Fruit fly (Drosophila melanogaster) whole organism, adult: ENCODE results near the gene dgt4.
A peak's percentile ranks its signal among the peaks of the same experiment; 100 is the strongest.

Experiments used
- CG11617 ChIP-seq: fragments of 200-800 bp; sonication (Bioruptor generic); optimal IDR thresholded peaks from 2 replicates; lab custom pipeline; 2017; ENCODE audit warnings: mild to moderate bottlenecking, missing biosample characterization, missing genetic modification reagents, missing genetic modification characterization
- CG12768 ChIP-seq: fragments of 200-800 bp; sonication (Bioruptor generic); optimal IDR thresholded peaks from 2 replicates; lab custom pipeline; 2017; ENCODE audit warnings: missing biosample characterization, missing genetic modification characterization, mild to moderate bottlenecking, moderate library complexity, missing genetic modification reagents
- CG14711 ChIP-seq: fragments of 200-800 bp; sonication (Bioruptor generic); optimal IDR thresholded peaks from 2 replicates; lab custom pipeline; 2018; ENCODE audit warnings: missing biosample characterization, mild to moderate bottlenecking, missing genetic modification characterization, moderate library complexity
- CG1620 ChIP-seq: fragments of 200-800 bp; sonication (Bioruptor generic); optimal IDR thresholded peaks from 2 replicates; lab custom pipeline; 2016; ENCODE audit warnings: missing biosample characterization, missing genetic modification characterization
- CG33017 ChIP-seq: fragments of 200-800 bp; sonication (Bioruptor generic); optimal IDR thresholded peaks from 2 replicates; lab custom pipeline; 2018; ENCODE audit warnings: missing biosample characterization, mild to moderate bottlenecking, missing genetic modification characterization, moderate library complexity
- CG5204 ChIP-seq: fragments of 200-800 bp; sonication (Bioruptor generic); optimal IDR thresholded peaks from 2 replicates; lab custom pipeline; 2016; ENCODE audit warnings: missing biosample characterization, missing genetic modification characterization
- CG7045 ChIP-seq: fragments of 200-800 bp; sonication (Bioruptor generic); optimal IDR thresholded peaks from 2 replicates; lab custom pipeline; 2017; ENCODE audit warnings: missing biosample characterization, mild to moderate bottlenecking, missing genetic modification characterization
- CG7101 ChIP-seq: fragments of 200-800 bp; sonication (Bioruptor generic); optimal IDR thresholded peaks from 2 replicates; lab custom pipeline; 2018; ENCODE audit warnings: missing biosample characterization, mild to moderate bottlenecking, missing genetic modification characterization, moderate library complexity
- Clk ChIP-seq: fragments of 200-800 bp; sonication (Bioruptor generic); optimal IDR thresholded peaks from 2 replicates; lab custom pipeline; 2017; ENCODE audit warnings: missing biosample characterization, missing genetic modification characterization
- Crg-1 ChIP-seq: fragments of 200-800 bp; sonication (Bioruptor generic); optimal IDR thresholded peaks from 2 replicates; lab custom pipeline; 2016; ENCODE audit warnings: missing biosample characterization, missing genetic modification characterization
- Hr96 ChIP-seq: fragments of 200-800 bp; sonication (Bioruptor generic); optimal IDR thresholded peaks from 2 replicates; lab custom pipeline; 2016; ENCODE audit warnings: missing biosample characterization, missing genetic modification characterization
- Mnt ChIP-seq: fragments of 200-800 bp; sonication (Bioruptor generic); optimal IDR thresholded peaks from 2 replicates; lab custom pipeline; 2016; ENCODE audit warnings: missing biosample characterization, mild to moderate bottlenecking, missing genetic modification characterization
- bab1 ChIP-seq: fragments of 200-800 bp; sonication (Bioruptor generic); optimal IDR thresholded peaks from 3 replicates; lab custom pipeline; 2019; ENCODE audit warnings: missing biosample characterization, mild to moderate bottlenecking, missing genetic modification characterization, moderate library complexity
- cic ChIP-seq: fragments of 200-800 bp; sonication (Bioruptor generic); optimal IDR thresholded peaks from 2 replicates; lab custom pipeline; 2017; ENCODE audit warnings: missing biosample characterization, mild to moderate bottlenecking, missing genetic modification characterization, moderate library complexity
- cnc ChIP-seq, 2 experiments: fragments of >200 bp; optimal IDR thresholded peaks; 2 replicates each; lab custom pipeline; 2017
- kay ChIP-seq: fragments of 200-800 bp; sonication (Bioruptor generic); peaks from one replicate; lab custom pipeline; 2016; ENCODE audit warnings: missing biosample characterization, missing genetic modification characterization, borderline replicate concordance
- ovo ChIP-seq: fragments of 200-800 bp; sonication (Bioruptor generic); optimal IDR thresholded peaks from 2 replicates; lab custom pipeline; 2016; ENCODE audit warnings: missing biosample characterization, missing genetic modification characterization
- pad ChIP-seq: fragments of 200-800 bp; sonication (Bioruptor generic); optimal IDR thresholded peaks from 3 replicates; lab custom pipeline; 2017; ENCODE audit warnings: missing biosample characterization, missing genetic modification characterization, mild to moderate bottlenecking, moderate library complexity, missing genetic modification reagents
- tj ChIP-seq: fragments of 200-800 bp; sonication (Bioruptor generic); optimal IDR thresholded peaks from 3 replicates; lab custom pipeline; 2017; ENCODE audit warnings: missing biosample characterization, mild to moderate bottlenecking, missing genetic modification characterization, moderate library complexity
- toe ChIP-seq: fragments of 200-800 bp; sonication (Bioruptor generic); optimal IDR thresholded peaks from 2 replicates; lab custom pipeline; 2016; ENCODE audit warnings: missing biosample characterization, missing genetic modification characterization

Gene dgt4

dm6 chrX:4113698-4114216 lies at the start of gene dgt4, which contains the start of gene Nsun2:
dgt4 (plus strand) TSS chrX:4113701.
Nsun2 (minus strand) TSS chrX:4113734.
- TF ChIP-seq Mnt (GFP tag; lab: Kevin White, UChicago), result peak; percentile 66
- no peak for TF ChIP-seq cnc (optimal IDR thresholded peaks at IDR 0.05; lab: Kevin White, UChicago)
- no peak for TF ChIP-seq kay (GFP tag; lab: Kevin White, UChicago)
- no peak for TF ChIP-seq CG7045 (GFP tag; lab: Kevin White, UChicago)
- no peak for TF ChIP-seq Crg-1 (GFP tag; lab: Kevin White, UChicago)
- no peak for TF ChIP-seq bab1
- no peak for TF ChIP-seq Clk (GFP tag; lab: Kevin White, UChicago)

- TF ChIP-seq Crg-1 (GFP tag; lab: Kevin White, UChicago) (no peak), CG7101 (tag; lab: Kevin White, UChicago) (no peak), CG11617 (GFP tag; lab: Kevin White, UChicago) (no peak), bab1 (no peak), tj (GFP tag; lab: Kevin White, UChicago) (no peak), Clk (GFP tag; lab: Kevin White, UChicago) (no peak), cnc (optimal IDR thresholded peaks at IDR 0.05; lab: Kevin White, UChicago) (no peak), CG14711 (tag; lab: Kevin White, UChicago) (no peak), ovo (no peak), Mnt (GFP tag; lab: Kevin White, UChicago) (no peak), pad (no peak), kay (GFP tag; lab: Kevin White, UChicago) (no peak), CG1620 (GFP tag; lab: Kevin White, UChicago) (no peak), CG7045 (GFP tag; lab: Kevin White, UChicago) (no peak), CG5204 (no peak), toe (GFP tag; lab: Kevin White, UChicago) (no peak), cic (no peak), CG33017 (tag; lab: Kevin White, UChicago) (no peak), Hr96 (no peak)
Observed at dm6 chrX:4075430-4075829, 38.1 kb upstream of the dgt4 start, which contains the start of gene CG43689. CG43689 (plus strand) TSS chrX:4075743.

dm6 chrX:4089012-4089649 lies 24.4 kb upstream of the dgt4 start:
- TF ChIP-seq CG33017 (tag; lab: Kevin White, UChicago) (no peak), tj (GFP tag; lab: Kevin White, UChicago) (no peak), cnc (optimal IDR thresholded peaks at IDR 0.05; lab: Kevin White, UChicago) (no peak), CG7101 (tag; lab: Kevin White, UChicago) (no peak), Clk (GFP tag; lab: Kevin White, UChicago) (no peak), CG11617 (GFP tag; lab: Kevin White, UChicago) (no peak), CG5204 (no peak), toe (GFP tag; lab: Kevin White, UChicago) (no peak), pad (no peak), CG1620 (GFP tag; lab: Kevin White, UChicago) (no peak), cic (no peak), CG14711 (tag; lab: Kevin White, UChicago) (no peak), CG7045 (GFP tag; lab: Kevin White, UChicago) (no peak), Hr96 (no peak), CG12768 (GFP tag; lab: Kevin White, UChicago) (no peak), Crg-1 (GFP tag; lab: Kevin White, UChicago) (no peak)

- TF ChIP-seq Clk (GFP tag; lab: Kevin White, UChicago), result no peak
- peak; percentile 28 for TF ChIP-seq bab1
- TF ChIP-seq CG33017 (tag; lab: Kevin White, UChicago), result no peak
- peak; percentile 34 for TF ChIP-seq Mnt (GFP tag; lab: Kevin White, UChicago)
- TF ChIP-seq toe (GFP tag; lab: Kevin White, UChicago), result no peak
- TF ChIP-seq kay (GFP tag; lab: Kevin White, UChicago), result no peak
- no peak for TF ChIP-seq CG7045 (GFP tag; lab: Kevin White, UChicago)
- no peak for TF ChIP-seq tj (GFP tag; lab: Kevin White, UChicago)
- no peak for TF ChIP-seq Crg-1 (GFP tag; lab: Kevin White, UChicago)
- no peak for TF ChIP-seq CG14711 (tag; lab: Kevin White, UChicago)
Observed at dm6 chrX:4100824-4101368, 12.6 kb upstream of the dgt4 start, which contains the start of the genes Cmtr1 and CG15375. Cmtr1 (minus strand) TSS chrX:4101031. CG15375 (plus strand) TSS chrX:4101318.

dm6 chrX:4104132-4104531 lies 9.4 kb upstream of the dgt4 start, which contains the start of the genes Xpac and brn:
Xpac (minus strand) TSS chrX:4104197.
brn (plus strand) TSS chrX:4104342.
- TF ChIP-seq bab1 (peak; percentile 44), CG11617 (GFP tag; lab: Kevin White, UChicago) (no peak)

dm6 chrX:4105830-4106233 lies 7.7 kb upstream of the dgt4 start, which contains the start of gene cib:
cib (plus strand) TSS chrX:4106113.
- TF ChIP-seq CG7101 (tag; lab: Kevin White, UChicago) (peak; percentile 60), kay (GFP tag; lab: Kevin White, UChicago) (no peak), CG11617 (GFP tag; lab: Kevin White, UChicago) (no peak), CG14711 (tag; lab: Kevin White, UChicago) (peak; percentile 42), cnc (optimal IDR thresholded peaks at IDR 0.05; lab: Kevin White, UChicago) (no peak), CG5204 (no peak), bab1 (peak; percentile 90), toe (GFP tag; lab: Kevin White, UChicago) (no peak), Mnt (GFP tag; lab: Kevin White, UChicago) (peak; percentile 67), ovo (peak; percentile 27), tj (GFP tag; lab: Kevin White, UChicago) (no peak), Hr96 (peak; percentile 53), Crg-1 (GFP tag; lab: Kevin White, UChicago) (peak; percentile 67), pad (no peak), CG33017 (tag; lab: Kevin White, UChicago) (no peak), cic (peak; percentile 7), CG7045 (GFP tag; lab: Kevin White, UChicago) (no peak), CG1620 (GFP tag; lab: Kevin White, UChicago) (peak; percentile 56), Clk (GFP tag; lab: Kevin White, UChicago) (no peak), CG12768 (GFP tag; lab: Kevin White, UChicago) (no peak)
